Worm (Caenorhabditis elegans) whole organism, L1 larva: ENCODE results near the gene Y75B8A.63.

ENCODE experiments used
- C04F5.9 ChIP-seq: sonication (generic microtip); optimal IDR thresholded peaks from 2 replicates; lab custom pipeline; 2016; ENCODE audit warnings: missing genetic modification characterization, missing compliant biosample characterization
- ama-1 ChIP-seq: fragments of 150-350 bp; optimal IDR thresholded peaks from 2 replicates; lab custom pipeline; 2014
- blmp-1 ChIP-seq: fragments of 150-350 bp; optimal IDR thresholded peaks from 2 replicates; lab custom pipeline; 2014; ENCODE audit warnings: missing biosample characterization, missing genetic modification characterization
- ceh-8 ChIP-seq: fragments of 200-800 bp; sonication (Bioruptor generic); optimal IDR thresholded peaks from 2 replicates; lab custom pipeline; 2018; ENCODE audit warnings: mild to moderate bottlenecking, missing genetic modification characterization, moderate library complexity, missing compliant biosample characterization
- ceh-88 ChIP-seq: fragments of 200-800 bp; sonication (Bioruptor generic); IDR thresholded peaks from 2 replicates; pipeline ENCODE4 v1.3.6; 2022; ENCODE audit warnings: missing genetic modification characterization, missing compliant biosample characterization
- ces-1 ChIP-seq: fragments of 150-350 bp; optimal IDR thresholded peaks from 2 replicates; lab custom pipeline; 2014; ENCODE audit warnings: missing biosample characterization, missing genetic modification reagents, missing genetic modification characterization
- dpl-1 ChIP-seq, 3 experiments: fragments of 150-350 bp in 2 of 3; sonication (generic microtip) in 1 of 3; optimal IDR thresholded peaks; 2 replicates each; lab custom pipeline; 2014 to 2017; ENCODE audit warnings: missing biosample characterization in 3 of 3, missing genetic modification characterization in 3 of 3, missing genetic modification reagents in 3 of 3
- efl-1 ChIP-seq, 4 experiments: fragments of 150-350 bp; optimal IDR thresholded peaks in 3 of 4; peaks in 1 of 4; 1 replicate in 1 of 4; 2 replicates in 3 of 4; lab custom pipeline; 2014; ENCODE audit warnings: missing biosample characterization in 2 of 4, missing genetic modification characterization in 2 of 4, missing genetic modification reagents in 2 of 4
- egl-13 ChIP-seq: sonication (generic microtip); optimal IDR thresholded peaks from 2 replicates; lab custom pipeline; 2016; ENCODE audit warnings: missing genotype, missing genetic modification reagents, missing genetic modification characterization, missing compliant biosample characterization
- elt-3 ChIP-seq, 6 experiments: fragments of 150-350 bp in 1 of 6; sonication (generic microtip); optimal IDR thresholded peaks; 2 replicates each; lab custom pipeline; 2017 to 2018; ENCODE audit warnings: missing biosample characterization in 6 of 6, missing genetic modification characterization in 6 of 6, inconsistent platforms in 1 of 6
- ets-5 ChIP-seq: fragments of 200-800 bp; sonication (Bioruptor generic); IDR thresholded peaks from 2 replicates; pipeline ENCODE4 v1.3.6; 2022; ENCODE audit warnings: missing genetic modification characterization, missing compliant biosample characterization
- fkh-10 ChIP-seq: sonication (generic microtip); optimal IDR thresholded peaks from 2 replicates; lab custom pipeline; 2017; ENCODE audit warnings: missing biosample characterization, missing genetic modification reagents, missing genetic modification characterization
- fkh-8 ChIP-seq: sonication (generic microtip); optimal IDR thresholded peaks from 2 replicates; lab custom pipeline; 2016; ENCODE audit warnings: mild to moderate bottlenecking, missing genetic modification characterization, missing compliant biosample characterization
- grh-1 ChIP-seq: fragments of 200-800 bp; sonication (Bioruptor generic); IDR thresholded peaks from 2 replicates; pipeline ENCODE4 v1.3.6; 2022; ENCODE audit warnings: missing genetic modification reagents, missing genetic modification characterization, missing compliant biosample characterization
- hlh-17 ChIP-seq: fragments of 200-800 bp; sonication (Bioruptor generic); optimal IDR thresholded peaks from 2 replicates; lab custom pipeline; 2018; ENCODE audit warnings: missing genetic modification characterization, mild to moderate bottlenecking, missing compliant biosample characterization, moderate library complexity, borderline replicate concordance
- hlh-4 ChIP-seq: sonication (generic microtip); optimal IDR thresholded peaks from 2 replicates; lab custom pipeline; 2016; ENCODE audit warnings: mild to moderate bottlenecking, missing genetic modification characterization, missing compliant biosample characterization
- hpl-2 ChIP-seq: fragments of 150-350 bp; optimal IDR thresholded peaks from 2 replicates; lab custom pipeline; 2014; ENCODE audit warnings: missing biosample characterization, missing genetic modification reagents, missing genetic modification characterization
- irx-1 ChIP-seq: sonication (generic microtip); optimal IDR thresholded peaks from 2 replicates; lab custom pipeline; 2016; ENCODE audit warnings: missing genetic modification characterization, missing compliant biosample characterization
- lin-15B ChIP-seq: fragments of 150-350 bp; sonication (generic microtip); optimal IDR thresholded peaks from 3 replicates; lab custom pipeline; 2014; ENCODE audit warnings: missing biosample characterization, missing genetic modification characterization
- lin-35 ChIP-seq, 2 experiments: fragments of 150-350 bp; optimal IDR thresholded peaks; 2 replicates each; lab custom pipeline; 2014; ENCODE audit warnings: missing biosample characterization in 2 of 2, missing genetic modification characterization in 2 of 2, missing genetic modification reagents in 2 of 2
- lir-3 ChIP-seq: sonication (generic microtip); optimal IDR thresholded peaks from 2 replicates; lab custom pipeline; 2016; ENCODE audit warnings: mild to moderate bottlenecking, missing genetic modification characterization, moderate library complexity, missing compliant biosample characterization; ENCODE audit not compliant: poor library complexity
- lsy-2 ChIP-seq, 2 experiments: fragments of 150-350 bp; optimal IDR thresholded peaks; 2 replicates each; lab custom pipeline; 2014; ENCODE audit warnings: missing biosample characterization in 2 of 2, missing genetic modification characterization in 2 of 2
- mab-9 ChIP-seq: fragments of 200-800 bp; sonication (Bioruptor generic); IDR thresholded peaks from 2 replicates; pipeline ENCODE4 v1.3.6; 2022; ENCODE audit warnings: missing genetic modification reagents, missing genetic modification characterization, missing compliant biosample characterization
- mdl-1 ChIP-seq, 2 experiments: fragments of 150-350 bp; optimal IDR thresholded peaks; 2 replicates each; lab custom pipeline; 2014 to 2017; ENCODE audit warnings: missing biosample characterization in 2 of 2, missing genetic modification characterization in 2 of 2, inconsistent platforms in 1 of 2
- nhr-20 ChIP-seq: sonication (generic microtip); optimal IDR thresholded peaks from 2 replicates; lab custom pipeline; 2016; ENCODE audit warnings: mild to moderate bottlenecking, missing genetic modification characterization, missing compliant biosample characterization
- nhr-28 ChIP-seq: fragments of 150-350 bp; optimal IDR thresholded peaks from 2 replicates; lab custom pipeline; 2014; ENCODE audit warnings: missing biosample characterization, missing genetic modification characterization
- nhr-47 ChIP-seq: sonication (generic microtip); optimal IDR thresholded peaks from 2 replicates; lab custom pipeline; 2016; ENCODE audit warnings: mild to moderate bottlenecking, missing genetic modification characterization, moderate library complexity, missing compliant biosample characterization
- nhr-71 ChIP-seq: sonication (generic microtip); optimal IDR thresholded peaks from 2 replicates; lab custom pipeline; 2016; ENCODE audit warnings: mild to moderate bottlenecking, missing genetic modification characterization, moderate library complexity, missing compliant biosample characterization
- nhr-77 ChIP-seq: fragments of 150-350 bp; optimal IDR thresholded peaks from 2 replicates; lab custom pipeline; 2014; ENCODE audit warnings: missing biosample characterization, missing genetic modification characterization
- nhr-84 ChIP-seq: sonication (generic microtip); optimal IDR thresholded peaks from 2 replicates; lab custom pipeline; 2017; ENCODE audit warnings: missing biosample characterization, missing genetic modification characterization
- nhr-85 ChIP-seq: sonication (generic microtip); peaks from one replicate; lab custom pipeline; 2016; ENCODE audit warnings: missing genetic modification characterization, inconsistent platforms, missing compliant biosample characterization
- skn-1 ChIP-seq: fragments of 150-350 bp; optimal IDR thresholded peaks from 2 replicates; lab custom pipeline; 2014; ENCODE audit warnings: missing biosample characterization, missing genetic modification characterization
- sox-4 ChIP-seq: sonication (generic microtip); optimal IDR thresholded peaks from 2 replicates; lab custom pipeline; 2016; ENCODE audit warnings: missing genetic modification characterization, missing compliant biosample characterization
- sptf-1 ChIP-seq: fragments of 150-350 bp; optimal IDR thresholded peaks from 2 replicates; lab custom pipeline; 2014; ENCODE audit warnings: missing biosample characterization, missing genetic modification characterization
- unc-130 ChIP-seq: fragments of 150-350 bp; optimal IDR thresholded peaks from 2 replicates; lab custom pipeline; 2017; ENCODE audit warnings: missing biosample characterization, missing genetic modification characterization, inconsistent platforms
- unc-62 ChIP-seq: fragments of 150-350 bp; optimal IDR thresholded peaks from 2 replicates; lab custom pipeline; 2014; ENCODE audit warnings: missing biosample characterization, missing genetic modification reagents, missing genetic modification characterization
- unc-86 ChIP-seq: sonication (generic microtip); optimal IDR thresholded peaks from 2 replicates; lab custom pipeline; 2016; ENCODE audit warnings: missing genetic modification characterization, missing compliant biosample characterization

Gene Y75B8A.63

DNA sequence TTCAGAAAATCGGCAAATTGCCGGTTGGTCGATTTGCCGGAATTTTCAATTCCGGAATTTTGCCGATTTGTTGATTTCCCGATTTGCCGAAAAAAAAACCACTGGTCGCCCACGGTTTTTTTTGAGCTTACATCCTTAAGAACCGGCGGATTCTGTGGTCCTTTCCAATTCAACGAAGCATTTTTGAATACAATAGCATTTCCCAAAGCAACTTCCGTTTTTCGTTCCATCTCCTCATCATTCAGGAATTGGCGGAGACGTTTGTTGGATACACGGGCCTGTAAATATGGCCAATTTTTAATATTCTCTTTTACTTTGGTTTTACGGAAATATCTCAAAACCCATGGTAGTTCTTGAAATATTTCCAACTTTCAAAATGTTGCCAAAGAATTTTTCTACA is 35.3 kb upstream of the Y75B8A.63 start:
- TF ChIP-seq ceh-8 (GFP tag; lab: Kevin White, UChicago) (no peak), ceh-88 (GFP tag; lab: Robert Waterston, UW) (no peak), mab-9 (no peak), nhr-84 (tag; lab: Kevin White, UChicago) (no peak), grh-1 (GFP tag; lab: Robert Waterston, UW) (no peak), nhr-20 (tag; lab: Kevin White, UChicago) (no peak), ets-5 (GFP tag; lab: Robert Waterston, UW) (no peak), dpl-1 (GFP tag; optimal IDR thresholded peaks at IDR 0.05; lab: Kevin White, UChicago) (no peak), mdl-1 (tag; optimal IDR thresholded peaks at IDR 0.05; lab: Kevin White, UChicago) (no peak)

DNA sequence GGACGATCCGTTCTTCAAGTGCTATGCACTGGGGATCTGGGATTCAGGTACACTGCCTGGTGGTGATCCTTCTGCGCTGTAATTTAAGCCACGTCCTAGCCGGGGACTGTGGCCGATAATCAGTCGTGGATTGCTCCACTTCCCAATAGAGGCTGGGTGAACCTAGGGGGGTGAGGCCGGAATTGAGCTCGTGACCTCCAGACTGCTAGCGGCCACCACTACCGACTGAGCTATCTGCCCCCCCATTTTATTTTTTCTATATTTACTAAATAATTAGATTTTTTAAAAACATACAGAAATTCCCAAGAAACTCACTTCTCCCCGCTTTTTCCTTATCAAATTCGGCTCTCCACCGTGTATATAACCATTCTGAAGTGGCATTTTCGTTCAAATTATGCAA is 30.4 kb upstream of the Y75B8A.63 start:
- TF ChIP-seq unc-62 (GFP tag; lab: Kevin White, UChicago) (no peak), nhr-28 (no peak), unc-130 (tag; lab: Kevin White, UChicago) (no peak), lsy-2 (tag; optimal IDR thresholded peaks at IDR 0.05; lab: Kevin White, UChicago) (no peak), ama-1 (lab: Kevin White, UChicago) (no peak), fkh-8 (tag; lab: Kevin White, UChicago) (no peak)

DNA sequence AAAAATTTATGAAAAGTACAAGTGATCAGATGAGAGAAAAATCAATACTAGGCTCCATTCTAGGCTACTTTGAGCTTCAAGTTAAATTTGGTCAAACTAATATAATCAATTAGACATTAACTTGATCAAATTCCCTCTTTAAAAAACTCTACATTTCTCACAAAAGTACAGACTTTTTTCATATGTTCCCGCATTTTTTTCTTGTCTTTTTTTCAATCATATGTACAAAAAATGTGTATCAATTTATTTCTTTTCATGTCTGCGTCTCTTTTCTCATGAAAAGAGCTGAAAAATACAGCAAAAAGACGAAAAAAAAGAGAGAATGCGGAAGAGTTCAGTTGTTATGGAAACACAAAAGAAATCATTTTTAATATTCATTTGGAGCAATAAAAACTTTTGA is 28.5 kb upstream of the Y75B8A.63 start:
- TF ChIP-seq nhr-77 (tag; lab: Kevin White, UChicago) (no peak), unc-86 (tag; lab: Kevin White, UChicago) (no peak), nhr-47 (tag; lab: Kevin White, UChicago) (no peak), hlh-4 (tag; lab: Kevin White, UChicago) (no peak), sptf-1 (tag; lab: Kevin White, UChicago) (no peak), hpl-2 (GFP tag; lab: Kevin White, UChicago) (no peak), C04F5.9 (tag; lab: Kevin White, UChicago) (no peak), lir-3 (tag; lab: Kevin White, UChicago) (no peak), fkh-10 (GFP tag; lab: Kevin White, UChicago) (no peak), egl-13 (tag; lab: Kevin White, UChicago) (no peak)
- TF ChIP-seq, all 84 proteins: peak for 0

DNA sequence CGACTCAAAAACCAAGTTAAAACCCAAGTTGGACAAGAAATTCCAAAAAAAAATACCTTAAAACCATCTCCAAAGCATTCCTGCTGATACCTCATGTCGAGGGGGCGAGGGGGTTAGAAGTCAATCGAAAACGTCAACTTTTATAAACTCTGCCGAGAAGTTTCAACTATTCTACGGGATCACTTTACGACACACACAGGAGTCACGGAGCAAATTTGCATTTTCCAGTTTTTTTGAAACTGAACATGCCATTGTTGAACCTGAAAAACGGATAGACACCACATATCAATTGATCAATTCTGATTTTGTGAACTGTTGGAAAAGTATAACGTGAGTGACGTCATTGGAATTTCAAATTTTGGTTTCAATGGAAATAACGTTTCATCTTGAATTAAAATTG is 24.7 kb upstream of the Y75B8A.63 start, which contains the start of gene mrp-8:
TSS of gene mrp-8 (minus strand) at position 101 of the 400 bp plus-strand sequence.
- no peak for TF ChIP-seq sox-4 (tag; lab: Kevin White, UChicago)
- no peak for TF ChIP-seq efl-1 (optimal IDR thresholded peaks at IDR 0.05; lab: Kevin White, UChicago)
- TF ChIP-seq efl-1 (GFP tag; optimal IDR thresholded peaks at IDR 0.05 in 1 of 2; lab: Kevin White, UChicago): no peak
- no peak for TF ChIP-seq irx-1 (tag; lab: Kevin White, UChicago)
- TF ChIP-seq nhr-85: no peak

DNA sequence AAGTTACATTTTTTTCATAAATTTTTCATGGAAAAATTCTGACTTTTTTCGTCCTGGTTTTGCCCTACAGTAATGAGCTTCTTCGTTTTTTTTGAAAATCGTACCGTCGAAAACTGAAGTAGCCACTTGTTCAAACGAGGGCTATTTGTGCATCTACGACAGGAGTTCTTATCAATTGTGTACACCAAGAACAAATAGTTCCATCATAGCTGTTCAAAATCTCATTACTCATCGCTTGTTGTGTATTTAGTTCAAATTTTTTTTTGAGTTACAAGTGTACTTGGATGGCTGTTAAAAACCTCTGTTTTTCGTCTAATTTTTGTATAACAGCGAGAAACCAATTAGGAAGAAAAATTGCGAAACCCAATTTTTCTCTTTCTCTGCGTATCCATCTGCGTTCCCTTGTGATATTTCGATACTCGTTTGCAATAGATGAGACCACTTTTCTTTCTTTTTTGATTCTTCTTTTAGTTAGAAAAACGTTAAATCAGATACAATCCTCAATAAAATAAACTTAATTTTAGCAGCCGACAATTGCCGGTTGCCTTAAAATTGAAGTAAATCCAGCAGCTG is 22.9 kb upstream of the Y75B8A.63 start:
- no peak for TF ChIP-seq nhr-71 (tag; lab: Kevin White, UChicago)
- no peak for TF ChIP-seq unc-86 (tag; lab: Kevin White, UChicago)
- TF ChIP-seq fkh-8 (tag; lab: Kevin White, UChicago): no peak
- TF ChIP-seq elt-3 (tag; optimal IDR thresholded peaks at IDR 0.05; lab: Kevin White, UChicago): peak in 1 of 6 experiments; percentile 21
- no peak for TF ChIP-seq sox-4 (tag; lab: Kevin White, UChicago)
- no peak for TF ChIP-seq ces-1 (GFP tag; lab: Kevin White, UChicago)
- TF ChIP-seq blmp-1 (tag; lab: Kevin White, UChicago): peak; percentile 10
- TF ChIP-seq unc-62 (GFP tag; lab: Kevin White, UChicago): no peak
- no peak for TF ChIP-seq lin-15B
- TF ChIP-seq skn-1 (tag; lab: Kevin White, UChicago): peak; percentile 37
- TF ChIP-seq efl-1 (optimal IDR thresholded peaks at IDR 0.05; lab: Kevin White, UChicago): peak in 1 of 2 experiments; percentile 15
- TF ChIP-seq efl-1 (GFP tag; optimal IDR thresholded peaks at IDR 0.05 in 1 of 2; lab: Kevin White, UChicago): peak in 1 of 2 experiments; percentile 76
- TF ChIP-seq hlh-17 (GFP tag; lab: Kevin White, UChicago): no peak
- TF ChIP-seq lin-35 (GFP tag; optimal IDR thresholded peaks at IDR 0.05; lab: Kevin White, UChicago): peak in 1 of 2 experiments; percentile 34
- peak; percentile 24 for TF ChIP-seq nhr-85
